Fruit fly (Drosophila melanogaster) whole organism, prepupa: ENCODE measurements around the gene fred.

Experiments
- Blimp-1 ChIP-seq: fragments of 200-800 bp; sonication (Bioruptor generic); optimal IDR thresholded peaks from 3 replicates; lab custom pipeline; 2017; ENCODE audit warnings: missing biosample characterization, missing genetic modification characterization, mild to moderate bottlenecking, moderate library complexity, missing genetic modification reagents
- CG11294 ChIP-seq: fragments of 200-800 bp; sonication (Bioruptor generic); IDR thresholded peaks from 2 replicates; pipeline ENCODE4 v1.3.6; 2022; ENCODE audit warnings: missing biosample characterization, missing genetic modification characterization
- CG11902 ChIP-seq: fragments of 200-800 bp; sonication (Bioruptor generic); optimal IDR thresholded peaks from 3 replicates; lab custom pipeline; 2016; ENCODE audit warnings: missing biosample characterization, missing genetic modification characterization
- CG15336 ChIP-seq: fragments of 200-800 bp; sonication (Bioruptor generic); IDR thresholded peaks from 2 replicates; pipeline ENCODE4 v1.3.6; 2022; ENCODE audit warnings: missing biosample characterization, missing genetic modification characterization
- CG1621 ChIP-seq: fragments of 200-800 bp; sonication (Bioruptor generic); optimal IDR thresholded peaks from 3 replicates; lab custom pipeline; 2018; ENCODE audit warnings: missing biosample characterization, mild to moderate bottlenecking, missing genetic modification characterization
- CG16779 ChIP-seq: fragments of 200-800 bp; sonication (Bioruptor generic); optimal IDR thresholded peaks from 3 replicates; lab custom pipeline; 2017; ENCODE audit warnings: missing biosample characterization, mild to moderate bottlenecking, missing genetic modification characterization
- CG31627 ChIP-seq: fragments of 200-800 bp; sonication (Bioruptor generic); optimal IDR thresholded peaks from 3 replicates; lab custom pipeline; 2016; ENCODE audit warnings: missing biosample characterization, missing genetic modification characterization
- CG32006 ChIP-seq: fragments of 200-800 bp; sonication (Bioruptor generic); optimal IDR thresholded peaks from 3 replicates; lab custom pipeline; 2017; ENCODE audit warnings: missing biosample characterization, mild to moderate bottlenecking, missing genetic modification characterization
- CG3919 ChIP-seq: fragments of 200-800 bp; sonication (Bioruptor generic); optimal IDR thresholded peaks from 3 replicates; lab custom pipeline; 2016; ENCODE audit warnings: missing biosample characterization, missing genetic modification characterization
- CG6163 ChIP-seq: fragments of 200-800 bp; sonication (Bioruptor generic); IDR thresholded peaks from 3 replicates; pipeline ENCODE4 v1.3.6; 2022; ENCODE audit warnings: missing biosample characterization, missing genetic modification characterization
- CG6792 ChIP-seq: fragments of 200-800 bp; sonication (Bioruptor generic); optimal IDR thresholded peaks from 3 replicates; lab custom pipeline; 2016; ENCODE audit warnings: missing biosample characterization, missing genetic modification characterization
- CG6854 ChIP-seq: fragments of 200-800 bp; sonication (Bioruptor generic); optimal IDR thresholded peaks from 2 replicates; lab custom pipeline; 2017; ENCODE audit warnings: missing biosample characterization, mild to moderate bottlenecking, missing genetic modification characterization
- CG7368 ChIP-seq: fragments of 200-800 bp; sonication (Bioruptor generic); optimal IDR thresholded peaks from 3 replicates; lab custom pipeline; 2016; ENCODE audit warnings: missing biosample characterization, missing genetic modification characterization
- CG8119 ChIP-seq: fragments of 200-800 bp; sonication (Bioruptor generic); IDR thresholded peaks from 3 replicates; pipeline ENCODE4 v1.3.6; 2022; ENCODE audit warnings: missing biosample characterization, missing genetic modification characterization
- CG8319 ChIP-seq: fragments of 200-800 bp; sonication (Bioruptor generic); optimal IDR thresholded peaks from 3 replicates; lab custom pipeline; 2016; ENCODE audit warnings: missing biosample characterization, missing genetic modification characterization
- CG8632 ChIP-seq: fragments of 200-800 bp; sonication (Bioruptor generic); optimal IDR thresholded peaks from 3 replicates; lab custom pipeline; 2016; ENCODE audit warnings: missing biosample characterization, missing genetic modification characterization
- Eip75B ChIP-seq: fragments of 200-800 bp; sonication (Bioruptor generic); optimal IDR thresholded peaks from 3 replicates; lab custom pipeline; 2016; ENCODE audit warnings: missing biosample characterization, missing genetic modification characterization
- Eip78C ChIP-seq: fragments of 200-800 bp; sonication (Bioruptor generic); peaks from one replicate; lab custom pipeline; 2016; ENCODE audit warnings: missing biosample characterization, missing genetic modification characterization
- Ets21C ChIP-seq: fragments of 200-800 bp; sonication (Bioruptor generic); optimal IDR thresholded peaks from 3 replicates; lab custom pipeline; 2016; ENCODE audit warnings: missing biosample characterization, missing genetic modification characterization
- Ets96B ChIP-seq: fragments of 200-800 bp; optimal IDR thresholded peaks from 2 replicates; lab custom pipeline; 2019; ENCODE audit warnings: missing biosample characterization, mild to moderate bottlenecking, missing genetic modification characterization, moderate library complexity
- Gug ChIP-seq: fragments of 200-800 bp; sonication (Bioruptor generic); IDR thresholded peaks from 2 replicates; pipeline ENCODE4 v1.3.6; 2022; ENCODE audit warnings: missing biosample characterization, missing genetic modification characterization
- Hr39 ChIP-seq: fragments of 200-800 bp; sonication (Bioruptor generic); optimal IDR thresholded peaks from 2 replicates; lab custom pipeline; 2016; ENCODE audit warnings: missing biosample characterization, missing genetic modification characterization
- Hr4 ChIP-seq: fragments of 200-800 bp; sonication (Bioruptor generic); optimal IDR thresholded peaks from 3 replicates; lab custom pipeline; 2016; ENCODE audit warnings: missing biosample characterization, missing genetic modification characterization
- Met ChIP-seq: fragments of 200-800 bp; sonication (Bioruptor generic); optimal IDR thresholded peaks from 3 replicates; lab custom pipeline; 2016; ENCODE audit warnings: missing biosample characterization, missing genetic modification characterization
- OdsH ChIP-seq: fragments of 200-800 bp; sonication (Bioruptor generic); optimal IDR thresholded peaks from 3 replicates; lab custom pipeline; 2016; ENCODE audit warnings: missing biosample characterization, missing genetic modification characterization
- Sox102F ChIP-seq: fragments of 200-800 bp; sonication (Bioruptor generic); optimal IDR thresholded peaks from 2 replicates; lab custom pipeline; 2016; ENCODE audit warnings: missing biosample characterization, mild to moderate bottlenecking, missing genetic modification characterization
- Sox14 ChIP-seq: fragments of 200-800 bp; sonication (Bioruptor generic); optimal IDR thresholded peaks from 3 replicates; lab custom pipeline; 2016; ENCODE audit warnings: missing biosample characterization, missing genetic modification characterization
- Sox15 ChIP-seq: fragments of 200-800 bp; sonication (Bioruptor generic); optimal IDR thresholded peaks from 3 replicates; lab custom pipeline; 2016; ENCODE audit warnings: missing biosample characterization, missing genetic modification characterization
- achi ChIP-seq: fragments of 200-800 bp; sonication (Bioruptor generic); optimal IDR thresholded peaks from 3 replicates; lab custom pipeline; 2016; ENCODE audit warnings: missing biosample characterization, missing genetic modification characterization
- acj6 ChIP-seq: fragments of 200-800 bp; sonication (Bioruptor generic); optimal IDR thresholded peaks from 3 replicates; lab custom pipeline; 2016; ENCODE audit warnings: missing biosample characterization, missing genetic modification characterization
- cyc ChIP-seq: fragments of 200-800 bp; sonication (Bioruptor generic); optimal IDR thresholded peaks from 3 replicates; lab custom pipeline; 2016; ENCODE audit warnings: missing biosample characterization, missing genetic modification characterization
- dac ChIP-seq: fragments of 200-800 bp; sonication (Bioruptor generic); optimal IDR thresholded peaks from 2 replicates; lab custom pipeline; 2017; ENCODE audit warnings: missing biosample characterization, mild to moderate bottlenecking, missing genetic modification characterization
- eg ChIP-seq: fragments of 200-800 bp; sonication (Bioruptor generic); IDR thresholded peaks from 3 replicates; pipeline ENCODE4 v1.3.6; 2022; ENCODE audit warnings: missing biosample characterization, missing genetic modification characterization
- fd59A ChIP-seq: fragments of 200-800 bp; sonication (Bioruptor generic); optimal IDR thresholded peaks from 2 replicates; lab custom pipeline; 2017; ENCODE audit warnings: missing biosample characterization, mild to moderate bottlenecking, missing genetic modification characterization, missing genetic modification reagents
- fd85E ChIP-seq: fragments of 200-800 bp; sonication (Bioruptor generic); optimal IDR thresholded peaks from 3 replicates; lab custom pipeline; 2016; ENCODE audit warnings: missing biosample characterization, missing genetic modification characterization
- fkh ChIP-seq: fragments of 200-800 bp; sonication (Bioruptor generic); optimal IDR thresholded peaks from 3 replicates; lab custom pipeline; 2017; ENCODE audit warnings: missing biosample characterization, mild to moderate bottlenecking, missing genetic modification characterization, moderate library complexity
- lz ChIP-seq: fragments of 200-800 bp; sonication (Bioruptor generic); optimal IDR thresholded peaks from 3 replicates; lab custom pipeline; 2016; ENCODE audit warnings: missing biosample characterization, missing genetic modification characterization
- pdm3 ChIP-seq: fragments of 200-800 bp; sonication (Bioruptor generic); optimal IDR thresholded peaks from 3 replicates; lab custom pipeline; 2016; ENCODE audit warnings: missing biosample characterization, missing genetic modification characterization
- salr ChIP-seq, 2 experiments: fragments of 200-800 bp; sonication (Bioruptor generic); optimal IDR thresholded peaks; 3 replicates each; lab custom pipeline; 2016 to 2018; ENCODE audit warnings: missing biosample characterization in 2 of 2, missing genetic modification characterization in 2 of 2, mild to moderate bottlenecking in 1 of 2
- spab ChIP-seq: fragments of 200-800 bp; sonication (Bioruptor generic); optimal IDR thresholded peaks from 2 replicates; lab custom pipeline; 2017; ENCODE audit warnings: missing biosample characterization, mild to moderate bottlenecking, missing genetic modification characterization, missing genetic modification reagents
- svp ChIP-seq: fragments of 200-800 bp; sonication (Bioruptor generic); peaks from one replicate; lab custom pipeline; 2016; ENCODE audit warnings: missing biosample characterization, missing genetic modification characterization
- vri ChIP-seq: fragments of 200-800 bp; sonication (Bioruptor generic); optimal IDR thresholded peaks from 3 replicates; lab custom pipeline; 2016; ENCODE audit warnings: missing biosample characterization, mild to moderate bottlenecking, missing genetic modification characterization

fred gene

dm6 chr2L:3888754-3889603, 102.5 kb downstream of the fred start (continued):
- TF ChIP-seq dac (GFP tag; lab: Kevin White, UChicago), result peak; percentile 68
- TF ChIP-seq CG3919 (GFP tag; lab: Kevin White, UChicago), result peak; percentile 81
- TF ChIP-seq Hr4, result peak; percentile 72
- peak; percentile 70 for TF ChIP-seq Ets96B (tag; lab: Kevin White, UChicago)
- TF ChIP-seq CG1621, result peak; percentile 55
- peak; percentile 47 for TF ChIP-seq vri (GFP tag; lab: Kevin White, UChicago)
- no peak for TF ChIP-seq CG16779 (tag; lab: Kevin White, UChicago)
- peak; percentile 73 for TF ChIP-seq Sox14 (GFP tag; lab: Kevin White, UChicago)
- peak; percentile 24 for TF ChIP-seq CG6854 (GFP tag; lab: Kevin White, UChicago)
- peak; percentile 54 for TF ChIP-seq Ets21C (GFP tag; lab: Kevin White, UChicago)
- TF ChIP-seq CG6163 (GFP tag; lab: Robert Waterston, UW), result peak; percentile 55; the same call in 2 of the 3 replicates

DNA sequence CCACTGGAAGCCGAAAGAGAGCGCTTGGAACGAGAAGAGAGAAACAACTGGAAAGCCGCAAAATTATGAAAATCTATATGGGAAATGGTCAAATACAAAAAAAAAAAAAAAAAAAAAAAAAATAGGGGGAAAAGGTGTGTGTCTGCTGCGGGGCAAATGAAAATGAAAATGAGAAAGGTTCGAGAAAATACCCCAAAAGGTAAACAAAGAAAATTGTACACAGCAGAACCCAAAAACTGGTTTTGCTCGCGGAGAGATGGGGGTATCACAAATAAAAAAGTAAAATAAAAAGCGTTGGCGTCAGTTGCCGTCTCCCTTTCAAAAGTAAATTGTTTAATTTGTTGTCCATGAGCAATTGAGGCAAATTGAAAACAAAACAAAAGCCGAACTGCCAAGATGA, 103.3 kb downstream of the fred start:
- TF ChIP-seq lz (GFP tag; lab: Kevin White, UChicago) (no peak), CG8119 (GFP tag; lab: Robert Waterston, UW) (peak; percentile 48; the same call in 1 of the 3 replicates), eg (GFP tag; lab: Robert Waterston, UW) (peak; percentile 49; the same call in 1 of the 3 replicates), CG11294 (GFP tag; lab: Robert Waterston, UW) (no peak), Blimp-1 (GFP tag; lab: Kevin White, UChicago) (no peak), svp (GFP tag; lab: Kevin White, UChicago) (no peak), fkh (GFP tag; lab: Kevin White, UChicago) (peak; percentile 61), CG11902 (GFP tag; lab: Kevin White, UChicago) (no peak), CG6163 (GFP tag; lab: Robert Waterston, UW) (no peak), Eip78C (peak; percentile 19)

- no peak for TF ChIP-seq svp (GFP tag; lab: Kevin White, UChicago)
- no peak for TF ChIP-seq Sox15 (GFP tag; lab: Kevin White, UChicago)
- TF ChIP-seq Met (GFP tag; lab: Kevin White, UChicago), result no peak
- TF ChIP-seq Gug (GFP tag; lab: Robert Waterston, UW), result no peak
- no peak for TF ChIP-seq vri (GFP tag; lab: Kevin White, UChicago)
These were observed 107.6 kb downstream of the fred start for dm6 chr2L:3883939-3884338.

- TF ChIP-seq CG32006 (peak; percentile 92), Sox14 (GFP tag; lab: Kevin White, UChicago) (peak; percentile 75), achi (GFP tag; lab: Kevin White, UChicago) (peak; percentile 61), salr (GFP tag; optimal IDR thresholded peaks at IDR 0.05; lab: Kevin White, UChicago) (peak in 1 of 2 experiments; percentile 68), pdm3 (GFP tag; lab: Kevin White, UChicago) (peak; percentile 74), Sox102F (peak; percentile 72), lz (GFP tag; lab: Kevin White, UChicago) (peak; percentile 67), fkh (GFP tag; lab: Kevin White, UChicago) (no peak), fd59A (GFP tag; lab: Kevin White, UChicago) (peak; percentile 43), Hr4 (peak; percentile 82), eg (GFP tag; lab: Robert Waterston, UW) (peak; percentile 88), Sox15 (GFP tag; lab: Kevin White, UChicago) (peak; percentile 21), acj6 (GFP tag; lab: Kevin White, UChicago) (peak; percentile 74), fd85E (GFP tag; lab: Kevin White, UChicago) (no peak), CG31627 (peak; percentile 61), CG8632 (GFP tag; lab: Kevin White, UChicago) (peak; percentile 46), Hr39 (peak; percentile 72), CG11294 (GFP tag; lab: Robert Waterston, UW) (0 out of 2 replicates have a peak, but pooled peaks have one; percentile 50), CG7368 (GFP tag; lab: Kevin White, UChicago) (peak; percentile 17), CG16779 (tag; lab: Kevin White, UChicago) (no peak), spab (GFP tag; lab: Kevin White, UChicago) (peak; percentile 46), CG6854 (GFP tag; lab: Kevin White, UChicago) (no peak), cyc (peak; percentile 61), CG8319 (peak; percentile 4), Gug (GFP tag; lab: Robert Waterston, UW) (peak; percentile 73), OdsH (GFP tag; lab: Kevin White, UChicago) (peak; percentile 77), CG1621 (peak; percentile 31), CG15336 (peak; percentile 89), Eip75B (GFP tag; lab: Kevin White, UChicago) (peak; percentile 57), Eip78C (peak; percentile 90), CG6163 (GFP tag; lab: Robert Waterston, UW) (peak; percentile 85), CG6792 (GFP tag; lab: Kevin White, UChicago) (peak; percentile 66), svp (GFP tag; lab: Kevin White, UChicago) (peak; percentile 81)
These were observed 109.3 kb downstream of the fred start for dm6 chr2L:3882172-3882571.
